Worm (Caenorhabditis elegans) whole organism, L4/young adult: ENCODE results near the gene lin-8.

Experiments
- W03F9.2 ChIP-seq: fragments of 150-350 bp; optimal IDR thresholded peaks from 2 replicates; lab custom pipeline; 2014; ENCODE audit warnings: missing biosample characterization, missing genetic modification characterization
- dao-5 ChIP-seq: sonication (generic microtip); optimal IDR thresholded peaks from 2 replicates; lab custom pipeline; 2016; ENCODE audit warnings: missing genotype, missing genetic modification characterization, moderate library complexity, missing compliant biosample characterization
- him-1 ChIP-seq: sonication (generic microtip); optimal IDR thresholded peaks from 2 replicates; lab custom pipeline; 2016; ENCODE audit warnings: missing genotype, missing genetic modification reagents, missing genetic modification characterization, missing compliant biosample characterization

The lin-8 gene

DNA sequence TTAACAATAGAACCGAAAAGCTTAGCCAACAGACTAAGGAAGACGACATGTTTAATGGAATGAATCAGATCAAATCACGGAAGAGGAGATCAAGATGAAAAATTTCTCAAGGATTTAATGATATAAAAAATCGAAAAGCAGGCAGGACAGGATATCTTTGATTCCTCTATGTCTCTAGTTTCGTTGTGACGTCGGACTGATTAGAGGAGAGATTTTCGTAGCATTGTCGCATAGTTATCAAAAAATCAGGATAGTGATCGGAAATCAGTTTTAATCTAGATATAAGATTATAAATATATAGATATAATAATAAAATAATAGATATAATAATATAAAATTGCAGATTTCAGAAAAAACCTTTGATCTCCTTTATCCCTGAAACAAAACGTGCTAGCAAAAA lies 13.3 kb upstream of the lin-8 start, which contains the start of gene B0454.8:
Gene B0454.8 (minus strand): TSS at position 101 of the 400 bp plus-strand sequence.
- TF ChIP-seq dao-5 (tag; lab: Kevin White, UChicago) (no peak), W03F9.2 (tag; lab: Kevin White, UChicago) (no peak), him-1 (tag; lab: Kevin White, UChicago) (no peak)

DNA sequence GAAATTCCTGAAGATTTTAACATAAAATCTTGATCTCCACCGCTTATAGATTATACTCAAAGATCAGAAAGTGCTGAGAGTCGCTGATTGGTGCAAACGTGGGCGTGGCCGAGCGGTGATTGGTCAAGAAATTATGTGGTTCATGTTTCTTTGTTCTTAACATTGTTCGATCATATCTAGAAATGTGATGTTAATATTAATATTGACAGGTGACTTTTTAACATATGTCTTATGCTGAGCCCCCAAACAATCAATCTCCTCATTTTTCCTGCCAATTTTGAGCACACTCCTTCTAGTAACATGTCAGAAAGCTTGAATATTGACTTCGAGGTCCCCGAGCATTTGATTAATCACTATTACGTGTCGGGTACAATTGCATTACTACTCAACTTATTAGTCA lies 12.6 kb upstream of the lin-8 start, which contains the start of gene sri-29:
Gene sri-29 (plus strand): TSS at position 301 of the 400 bp plus-strand sequence.
- TF ChIP-seq W03F9.2 (tag; lab: Kevin White, UChicago) (no peak), dao-5 (tag; lab: Kevin White, UChicago) (no peak), him-1 (tag; lab: Kevin White, UChicago) (no peak)

DNA sequence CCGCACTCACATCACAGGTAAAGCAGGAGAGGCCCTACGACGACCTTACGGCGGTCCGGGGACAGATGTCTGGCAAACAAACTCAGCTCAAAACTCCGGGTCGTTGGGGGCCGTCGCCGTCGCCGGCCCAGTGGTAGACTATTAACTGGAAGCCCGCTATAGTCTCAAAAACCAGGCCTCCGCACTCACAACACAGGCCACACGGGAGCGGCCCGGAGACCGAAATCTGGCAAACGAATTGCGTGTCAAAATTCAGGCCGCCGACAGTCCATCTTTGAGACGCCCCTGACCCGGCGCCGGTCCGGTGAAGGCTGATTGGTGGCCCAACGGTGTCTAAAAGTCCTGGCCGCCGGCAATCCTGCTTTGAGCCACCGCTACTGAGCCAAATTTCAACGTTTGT lies 11.2 kb upstream of the lin-8 start:
- no peak for TF ChIP-seq dao-5 (tag; lab: Kevin White, UChicago)
- no peak for TF ChIP-seq W03F9.2 (tag; lab: Kevin White, UChicago)
- no peak for TF ChIP-seq him-1 (tag; lab: Kevin White, UChicago)

- TF ChIP-seq him-1 (tag; lab: Kevin White, UChicago) (no peak), W03F9.2 (tag; lab: Kevin White, UChicago) (no peak), dao-5 (tag; lab: Kevin White, UChicago) (no peak)
These were observed 10.7 kb upstream of the lin-8 start, which contains the start of gene sri-30 for ce11 chrII:3045875-3046274. Gene sri-30, plus strand, starts transcription at chrII:3046175.

DNA sequence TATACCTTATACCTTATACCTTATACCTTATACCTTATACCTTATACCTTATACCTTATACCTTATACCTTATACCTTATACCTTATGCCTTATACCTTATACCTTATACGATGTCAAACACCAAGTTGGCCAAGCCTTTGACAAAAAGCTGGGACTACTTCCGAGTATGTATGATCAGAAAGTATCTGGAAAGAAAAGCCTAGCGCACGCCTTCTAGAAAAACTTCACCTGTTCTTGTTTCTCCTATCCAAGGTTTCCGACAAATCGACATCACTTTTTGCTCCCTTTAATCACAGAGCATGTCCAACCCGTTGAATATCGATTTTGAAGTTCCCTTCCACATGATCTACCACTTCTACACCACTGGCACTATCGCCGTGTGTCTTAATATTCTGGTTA lies 8.2 kb upstream of the lin-8 start, which contains the start of gene sri-28:
Gene sri-28 (plus strand): TSS at position 301 of the 400 bp plus-strand sequence.
- TF ChIP-seq dao-5 (tag; lab: Kevin White, UChicago) (no peak), him-1 (tag; lab: Kevin White, UChicago) (no peak), W03F9.2 (tag; lab: Kevin White, UChicago) (no peak)

ce11 chrII:3048989-3049388 lies 7.6 kb upstream of the lin-8 start:
- no peak for TF ChIP-seq W03F9.2 (tag; lab: Kevin White, UChicago)
- TF ChIP-seq dao-5 (tag; lab: Kevin White, UChicago), result no peak
- TF ChIP-seq him-1 (tag; lab: Kevin White, UChicago), result no peak

DNA sequence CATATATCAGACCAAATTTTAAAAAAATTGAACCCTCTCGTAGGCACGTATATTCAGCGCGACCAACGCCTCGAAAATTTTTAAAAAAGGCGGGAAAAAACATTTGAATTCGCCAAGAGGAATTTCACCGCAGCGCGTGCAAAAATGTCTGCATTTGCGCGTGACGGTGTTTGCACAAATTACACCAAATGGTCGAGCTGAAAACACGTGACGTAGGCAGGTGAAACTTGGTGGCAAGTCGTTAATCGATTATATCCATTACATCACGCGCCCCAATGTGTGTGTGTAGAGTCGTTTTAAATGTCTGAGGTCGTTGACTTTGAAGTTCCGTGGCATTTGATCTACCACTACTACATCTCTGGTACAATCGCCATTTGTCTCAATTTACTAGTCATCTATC lies 5.9 kb upstream of the lin-8 start, which contains the start of gene sri-31:
Gene sri-31 (plus strand): TSS at position 301 of the 400 bp plus-strand sequence.
- TF ChIP-seq him-1 (tag; lab: Kevin White, UChicago), result no peak
- TF ChIP-seq W03F9.2 (tag; lab: Kevin White, UChicago), result no peak
- no peak for TF ChIP-seq dao-5 (tag; lab: Kevin White, UChicago)

DNA sequence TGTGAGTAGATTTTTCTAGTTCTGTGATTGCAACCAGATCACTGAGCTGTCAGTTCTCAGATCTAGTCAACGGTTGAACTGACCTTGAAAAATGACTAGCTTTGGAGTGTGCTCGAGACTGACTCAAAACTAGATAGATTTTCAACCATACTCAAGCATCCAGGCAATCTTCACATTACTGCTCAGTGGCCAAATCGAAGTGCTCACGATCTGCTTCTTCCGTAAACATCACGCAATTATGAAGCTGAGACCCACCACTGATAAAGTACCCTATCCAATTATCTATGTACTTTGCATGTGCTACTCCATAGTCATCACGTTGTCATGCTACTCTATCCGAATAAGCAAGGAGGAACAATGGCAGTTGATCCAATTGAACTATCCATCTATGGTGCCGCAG lies 5.3 kb upstream of the lin-8 start:
- TF ChIP-seq him-1 (tag; lab: Kevin White, UChicago), result no peak
- TF ChIP-seq dao-5 (tag; lab: Kevin White, UChicago), result no peak
- TF ChIP-seq W03F9.2 (tag; lab: Kevin White, UChicago), result no peak

DNA sequence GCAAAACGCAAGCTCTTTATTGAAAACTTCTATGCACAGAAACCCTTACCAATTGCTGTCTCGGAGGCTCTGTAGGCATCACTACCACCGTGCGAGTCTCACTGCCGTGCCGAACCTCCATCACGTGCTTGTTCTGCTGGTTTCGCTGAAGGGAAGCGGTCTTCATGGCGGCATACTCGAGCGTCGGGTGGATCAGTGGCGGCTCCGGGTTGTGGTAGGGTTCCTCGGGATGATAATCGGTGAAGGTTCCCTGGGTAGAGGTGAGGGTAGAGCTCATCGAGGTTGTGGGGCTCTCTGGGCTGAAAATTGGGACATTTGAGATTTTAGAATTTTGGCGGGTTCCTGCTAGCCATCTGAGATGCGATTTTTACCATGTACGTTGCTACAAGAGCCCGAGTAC lies 3.8 kb upstream of the lin-8 start:
- TF ChIP-seq dao-5 (tag; lab: Kevin White, UChicago) (no peak), W03F9.2 (tag; lab: Kevin White, UChicago) (no peak), him-1 (tag; lab: Kevin White, UChicago) (no peak)

- TF ChIP-seq him-1 (tag; lab: Kevin White, UChicago) (no peak), dao-5 (tag; lab: Kevin White, UChicago) (no peak), W03F9.2 (tag; lab: Kevin White, UChicago) (no peak)
These were observed 2.9 kb upstream of the lin-8 start for ce11 chrII:3053689-3054088.

DNA sequence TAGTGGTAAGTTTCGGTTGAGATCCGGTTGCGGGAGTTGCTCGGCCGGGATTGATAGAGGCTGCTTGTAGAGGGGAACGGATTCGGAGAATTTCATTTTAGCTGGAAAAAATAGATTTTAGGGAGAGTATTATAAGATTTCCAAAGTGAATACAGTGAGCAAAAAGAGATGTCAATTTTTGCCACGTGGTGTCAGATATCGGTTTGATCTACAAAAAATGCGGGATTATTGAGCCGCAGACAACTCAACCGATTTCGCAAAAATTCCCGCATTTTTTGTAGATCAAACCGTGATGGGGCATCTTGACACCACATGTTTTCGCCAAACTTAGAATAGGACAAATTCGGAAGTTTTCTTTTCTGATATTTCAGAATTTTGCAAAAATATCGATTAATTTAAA lies 2.4 kb upstream of the lin-8 start, which contains the start of gene lido-13:
Gene lido-13 (minus strand): TSS at position 101 of the 400 bp plus-strand sequence.
- TF ChIP-seq dao-5 (tag; lab: Kevin White, UChicago), result no peak
- TF ChIP-seq W03F9.2 (tag; lab: Kevin White, UChicago), result no peak
- TF ChIP-seq him-1 (tag; lab: Kevin White, UChicago), result no peak

DNA sequence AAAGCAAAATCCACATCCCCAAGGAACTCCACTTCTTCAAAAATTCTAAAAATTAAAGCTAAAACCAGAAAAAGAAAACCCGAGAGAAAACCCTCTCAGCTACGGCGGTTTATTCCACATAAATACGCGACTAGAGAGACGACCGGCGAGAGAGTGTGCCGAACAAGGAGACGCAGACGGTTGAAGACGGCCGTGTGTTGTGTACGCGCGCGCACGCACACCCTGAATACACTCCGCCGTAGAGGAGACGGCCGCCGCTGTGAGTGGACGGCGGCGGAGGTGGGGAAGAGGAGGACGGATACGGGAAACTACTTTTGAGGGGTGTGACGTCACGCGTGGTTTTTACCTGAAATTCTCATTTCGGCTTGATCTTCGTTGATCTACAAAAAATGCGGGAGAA lies 2.0 kb upstream of the lin-8 start:
- TF ChIP-seq W03F9.2 (tag; lab: Kevin White, UChicago) (no peak), dao-5 (tag; lab: Kevin White, UChicago) (no peak), him-1 (tag; lab: Kevin White, UChicago) (no peak)

DNA sequence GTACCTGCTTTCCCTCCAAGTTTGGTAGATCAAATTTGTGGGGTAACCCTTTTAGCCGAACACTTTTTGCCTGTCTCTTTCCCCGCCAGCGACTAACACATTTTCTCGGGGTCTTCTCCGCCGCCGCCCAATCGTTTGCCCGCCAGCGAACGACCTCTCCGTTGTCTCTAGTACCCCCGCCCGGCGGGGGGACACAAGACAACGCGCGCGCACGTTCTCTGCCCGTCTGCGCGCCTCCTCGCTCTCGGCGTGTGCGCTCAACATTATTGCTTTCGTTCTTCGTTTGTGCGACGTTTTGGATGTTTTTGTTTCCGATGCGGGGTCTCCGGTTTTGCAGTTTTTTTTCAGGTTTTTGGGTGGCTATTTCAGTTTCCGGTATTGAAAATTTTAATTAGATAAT lies 1.1 kb upstream of the lin-8 start:
- no peak for TF ChIP-seq dao-5 (tag; lab: Kevin White, UChicago)
- no peak for TF ChIP-seq him-1 (tag; lab: Kevin White, UChicago)
- TF ChIP-seq W03F9.2 (tag; lab: Kevin White, UChicago), result no peak

- TF ChIP-seq dao-5 (tag; lab: Kevin White, UChicago) (no peak), W03F9.2 (tag; lab: Kevin White, UChicago) (no peak), him-1 (tag; lab: Kevin White, UChicago) (no peak)
These were observed 4.2 kb downstream of the lin-8 start, which contains the start of gene Y25C1A.6 for ce11 chrII:3060782-3061181. Gene Y25C1A.6, plus strand, starts transcription at chrII:3061082.
